Worm (Caenorhabditis elegans) whole organism, L3 larva: Measurements from ENCODE around the gene Y49F6B.19.

Source experiments
- R02D3.7 ChIP-seq: fragments of 150-350 bp; optimal IDR thresholded peaks from 2 replicates; lab custom pipeline; 2014; ENCODE audit warnings: missing biosample characterization, missing genetic modification characterization
- ZK546.5 ChIP-seq: sonication (generic microtip); optimal IDR thresholded peaks from 2 replicates; lab custom pipeline; 2017; ENCODE audit warnings: missing biosample characterization, missing genetic modification characterization
- aly-2 ChIP-seq: fragments of 150-350 bp; optimal IDR thresholded peaks from 2 replicates; lab custom pipeline; 2014; ENCODE audit warnings: missing biosample characterization, missing genetic modification characterization
- ama-1 ChIP-seq: fragments of 150-350 bp; optimal IDR thresholded peaks from 2 replicates; lab custom pipeline; 2018
- ceh-16 ChIP-seq: sonication (generic microtip); optimal IDR thresholded peaks from 2 replicates; lab custom pipeline; 2017; ENCODE audit warnings: missing biosample characterization, missing genetic modification characterization
- ceh-82 ChIP-seq: fragments of 150-350 bp; optimal IDR thresholded peaks from 2 replicates; lab custom pipeline; 2014; ENCODE audit warnings: missing biosample characterization, missing genetic modification characterization
- ceh-9 ChIP-seq: sonication (generic microtip); optimal IDR thresholded peaks from 2 replicates; lab custom pipeline; 2018; ENCODE audit warnings: missing biosample characterization, missing genetic modification characterization
- daf-12 ChIP-seq: fragments of 150-350 bp; optimal IDR thresholded peaks from 2 replicates; lab custom pipeline; 2014; ENCODE audit warnings: missing biosample characterization, missing genetic modification reagents, missing genetic modification characterization
- egl-27 ChIP-seq: sonication (generic microtip); optimal IDR thresholded peaks from 4 replicates; lab custom pipeline; 2017; ENCODE audit warnings: missing biosample characterization, missing genetic modification reagents, missing genetic modification characterization
- egl-5 ChIP-seq: fragments of 150-350 bp; optimal IDR thresholded peaks from 2 replicates; lab custom pipeline; 2017; ENCODE audit warnings: missing biosample characterization, missing genetic modification reagents, missing genetic modification characterization, inconsistent platforms
- elt-2 ChIP-seq: sonication (generic microtip); optimal IDR thresholded peaks from 2 replicates; lab custom pipeline; 2016; ENCODE audit warnings: missing genetic modification reagents, mild to moderate bottlenecking, missing genetic modification characterization, missing compliant biosample characterization
- elt-3 ChIP-seq, 3 experiments: fragments of 150-350 bp in 1 of 3; sonication (generic microtip) in 2 of 3; optimal IDR thresholded peaks; 2 replicates in 2 of 3; 4 replicates in 1 of 3; lab custom pipeline; 2014 to 2017; ENCODE audit warnings: missing biosample characterization in 3 of 3, missing genetic modification characterization in 3 of 3
- eor-1 ChIP-seq, 2 experiments: fragments of 150-350 bp; optimal IDR thresholded peaks; 2 replicates each; lab custom pipeline; 2014 to 2018; ENCODE audit warnings: missing biosample characterization in 2 of 2, missing genetic modification characterization in 2 of 2
- fkh-2 ChIP-seq: fragments of 150-350 bp; optimal IDR thresholded peaks from 2 replicates; lab custom pipeline; 2014; ENCODE audit warnings: missing biosample characterization, missing genetic modification reagents, missing genetic modification characterization
- fos-1 ChIP-seq: fragments of 150-350 bp; optimal IDR thresholded peaks from 2 replicates; lab custom pipeline; 2014; ENCODE audit warnings: missing biosample characterization, missing genetic modification characterization
- hmg-11 ChIP-seq: sonication (generic microtip); optimal IDR thresholded peaks from 2 replicates; lab custom pipeline; 2016; ENCODE audit warnings: missing genetic modification characterization, missing compliant biosample characterization
- jun-1 ChIP-seq: fragments of 150-350 bp; optimal IDR thresholded peaks from 2 replicates; lab custom pipeline; 2014; ENCODE audit warnings: missing biosample characterization, missing genetic modification reagents, missing genetic modification characterization
- lin-15B ChIP-seq: fragments of 150-350 bp; optimal IDR thresholded peaks from 2 replicates; lab custom pipeline; 2014; ENCODE audit warnings: missing biosample characterization, missing genetic modification characterization
- lin-39 ChIP-seq: fragments of 150-350 bp; optimal IDR thresholded peaks from 2 replicates; lab custom pipeline; 2018; ENCODE audit warnings: missing biosample characterization, missing genetic modification reagents, missing genetic modification characterization
- lsy-12 ChIP-seq: sonication (generic microtip); optimal IDR thresholded peaks from 2 replicates; lab custom pipeline; 2016; ENCODE audit warnings: mild to moderate bottlenecking, missing genetic modification characterization, missing compliant biosample characterization
- mdl-1 ChIP-seq: fragments of 150-350 bp; optimal IDR thresholded peaks from 2 replicates; lab custom pipeline; 2014; ENCODE audit warnings: missing biosample characterization, missing genetic modification characterization
- mml-1 ChIP-seq: fragments of 150-350 bp; sonication (generic microtip); optimal IDR thresholded peaks from 3 replicates; lab custom pipeline; 2014; ENCODE audit warnings: missing biosample characterization, missing genetic modification characterization
- nfya-1 ChIP-seq: sonication (generic microtip); optimal IDR thresholded peaks from 2 replicates; lab custom pipeline; 2017; ENCODE audit warnings: missing genetic modification characterization, mild to moderate bottlenecking, missing compliant biosample characterization, antibody characterized with exemption, moderate library complexity; ENCODE audit not compliant: insufficient read depth
- nhr-11 ChIP-seq: fragments of 150-350 bp; optimal IDR thresholded peaks from 2 replicates; lab custom pipeline; 2014; ENCODE audit warnings: missing biosample characterization, missing genetic modification characterization
- nhr-12 ChIP-seq: fragments of 150-350 bp; optimal IDR thresholded peaks from 2 replicates; lab custom pipeline; 2014; ENCODE audit warnings: missing biosample characterization, missing genetic modification characterization
- nhr-23 ChIP-seq: fragments of 150-350 bp; optimal IDR thresholded peaks from 2 replicates; lab custom pipeline; 2014; ENCODE audit warnings: missing biosample characterization, missing genetic modification reagents, missing genetic modification characterization
- nhr-237 ChIP-seq: fragments of 150-350 bp; optimal IDR thresholded peaks from 2 replicates; lab custom pipeline; 2014; ENCODE audit warnings: missing biosample characterization, missing genetic modification characterization
- nhr-25 ChIP-seq: sonication (generic microtip); optimal IDR thresholded peaks from 2 replicates; lab custom pipeline; 2017; ENCODE audit warnings: missing biosample characterization, missing genetic modification characterization
- nhr-28 ChIP-seq: fragments of 150-350 bp; optimal IDR thresholded peaks from 2 replicates; lab custom pipeline; 2014; ENCODE audit warnings: missing biosample characterization, missing genetic modification characterization
- nhr-43 ChIP-seq: sonication (generic microtip); optimal IDR thresholded peaks from 2 replicates; lab custom pipeline; 2016; ENCODE audit warnings: mild to moderate bottlenecking, missing genetic modification characterization, missing compliant biosample characterization; ENCODE audit not compliant: poor library complexity, severe bottlenecking
- nhr-67 ChIP-seq: fragments of 150-350 bp; optimal IDR thresholded peaks from 2 replicates; lab custom pipeline; 2014; ENCODE audit warnings: missing biosample characterization, missing genetic modification characterization
- nhr-77 ChIP-seq: fragments of 150-350 bp; optimal IDR thresholded peaks from 2 replicates; lab custom pipeline; 2014; ENCODE audit warnings: missing biosample characterization, missing genetic modification characterization
- pha-4 ChIP-seq: fragments of 150-350 bp; optimal IDR thresholded peaks from 2 replicates; lab custom pipeline; 2014; ENCODE audit warnings: missing biosample characterization, missing genetic modification reagents, missing genetic modification characterization
- pqm-1 ChIP-seq: fragments of 150-350 bp; optimal IDR thresholded peaks from 2 replicates; lab custom pipeline; 2017; ENCODE audit warnings: missing biosample characterization, missing genetic modification characterization, inconsistent platforms
- sea-2 ChIP-seq: fragments of 150-350 bp; sonication (generic microtip); optimal IDR thresholded peaks from 4 replicates; lab custom pipeline; 2014; ENCODE audit warnings: missing biosample characterization, missing genetic modification reagents, missing genetic modification characterization
- skn-1 ChIP-seq: fragments of 150-350 bp; optimal IDR thresholded peaks from 2 replicates; lab custom pipeline; 2014; ENCODE audit warnings: missing biosample characterization, missing genetic modification characterization
- snpc-4 ChIP-seq: fragments of 150-350 bp; optimal IDR thresholded peaks from 2 replicates; lab custom pipeline; 2014; ENCODE audit warnings: missing biosample characterization, missing genetic modification characterization
- tbx-2 ChIP-seq: sonication (generic microtip); optimal IDR thresholded peaks from 2 replicates; lab custom pipeline; 2016; ENCODE audit warnings: mild to moderate bottlenecking, missing genetic modification characterization, missing compliant biosample characterization
- unc-39 ChIP-seq: sonication (generic microtip); optimal IDR thresholded peaks from 4 replicates; lab custom pipeline; 2017; ENCODE audit warnings: missing biosample characterization, missing genetic modification characterization
- unc-62 ChIP-seq: fragments of 150-350 bp; sonication (generic microtip); optimal IDR thresholded peaks from 4 replicates; lab custom pipeline; 2014; ENCODE audit warnings: missing biosample characterization, missing genetic modification reagents, missing genetic modification characterization
- zag-1 ChIP-seq: fragments of 150-350 bp; optimal IDR thresholded peaks from 2 replicates; lab custom pipeline; 2014; ENCODE audit warnings: missing biosample characterization, missing genetic modification characterization
- ztf-11 ChIP-seq: fragments of 150-350 bp; optimal IDR thresholded peaks from 2 replicates; lab custom pipeline; 2014; ENCODE audit warnings: missing biosample characterization, missing genetic modification characterization
- ztf-4 ChIP-seq: fragments of 150-350 bp; optimal IDR thresholded peaks from 2 replicates; lab custom pipeline; 2014; ENCODE audit warnings: missing biosample characterization, missing genetic modification characterization

Gene Y49F6B.19

DNA sequence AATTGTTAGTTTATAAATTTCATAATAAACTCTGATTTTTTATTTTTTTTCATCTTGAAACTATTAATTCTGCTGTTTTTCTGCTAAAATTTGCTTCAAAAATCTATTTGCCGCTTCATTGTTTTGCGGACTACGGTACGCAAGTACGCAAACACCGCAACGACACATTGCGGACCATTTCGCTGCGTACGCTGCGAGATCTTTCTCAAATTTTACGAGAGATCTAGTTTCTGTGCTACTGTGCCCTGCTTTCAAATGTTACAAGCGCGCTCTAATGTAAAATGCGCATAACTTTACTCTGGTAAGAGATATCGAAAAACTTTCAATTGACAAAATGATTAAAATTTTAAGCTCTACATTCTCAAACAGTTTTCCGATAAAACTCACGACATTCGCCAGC is 11.4 kb upstream of the Y49F6B.19 start:
- peak; percentile 70 for TF ChIP-seq nhr-23
- peak; percentile 2 for TF ChIP-seq snpc-4 (tag; lab: Kevin White, UChicago)
- TF ChIP-seq nhr-43 (tag; lab: Kevin White, UChicago), result peak; percentile 33
- peak; percentile 49 for TF ChIP-seq pha-4
- TF ChIP-seq lin-15B, result peak; percentile 83
- TF ChIP-seq nfya-1, result peak; percentile 75
- peak; percentile 14 for TF ChIP-seq R02D3.7 (tag; lab: Kevin White, UChicago)
- TF ChIP-seq nhr-11 (tag; lab: Kevin White, UChicago), result peak; percentile 42
- peak; percentile 52 for TF ChIP-seq lin-39 (tag; lab: Kevin White, UChicago)

DNA sequence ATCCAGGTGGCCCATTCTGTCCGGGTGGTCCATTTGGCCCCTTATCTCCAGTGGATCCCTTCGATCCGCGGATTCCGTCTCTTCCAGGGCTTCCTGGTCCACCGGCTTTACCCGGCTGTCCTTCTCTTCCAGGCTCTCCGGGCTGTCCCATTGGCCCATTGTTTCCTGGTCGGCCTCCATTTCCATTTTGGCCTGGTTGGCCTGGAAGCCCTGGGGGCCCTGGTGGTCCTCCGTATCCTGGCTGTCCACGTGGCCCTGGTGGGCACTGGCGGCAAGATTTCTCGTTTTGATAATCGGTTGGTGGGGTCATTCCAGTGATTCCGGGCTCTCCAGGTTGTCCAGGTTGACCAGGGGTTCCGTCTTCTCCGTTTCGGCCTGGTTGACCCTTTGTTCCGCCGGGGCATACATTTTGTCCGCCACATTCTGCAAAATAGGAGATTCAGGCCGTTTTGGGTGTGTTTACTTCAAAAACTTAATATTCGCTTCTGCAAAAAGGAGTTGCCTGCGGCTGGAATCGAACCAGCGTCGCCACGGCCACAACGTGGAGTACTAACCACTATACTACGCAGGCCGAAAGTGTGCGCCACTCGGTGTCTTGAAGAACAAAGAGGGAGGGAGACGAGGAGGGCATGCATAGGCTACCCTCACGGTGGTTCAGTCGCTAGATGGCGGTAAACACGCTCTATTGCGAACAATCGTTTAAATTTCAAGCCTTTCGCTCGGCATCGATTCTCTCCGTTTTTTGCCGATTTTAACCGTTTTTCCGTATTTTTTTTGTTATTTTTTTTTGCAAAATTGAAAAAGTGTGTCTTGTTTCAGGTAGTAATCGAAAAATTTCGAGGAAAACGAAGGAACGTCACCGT is 9.1 kb upstream of the Y49F6B.19 start, which contains the start of gene W09G10.9:
Gene W09G10.9, plus strand, starts transcription at position 813 of the 863 bp plus-strand sequence.
- TF ChIP-seq elt-2 (tag; lab: Kevin White, UChicago) (peak; percentile 42), ceh-9 (tag; lab: Kevin White, UChicago) (no peak), nhr-23 (peak; percentile 40), hmg-11 (peak; percentile 79), lin-39 (tag; lab: Kevin White, UChicago) (peak; percentile 31), tbx-2 (no peak), mml-1 (tag; lab: Kevin White, UChicago) (no peak), egl-27 (no peak), nhr-28 (tag; lab: Kevin White, UChicago) (no peak), nhr-43 (tag; lab: Kevin White, UChicago) (peak; percentile 38), lin-15B (peak; percentile 73), lsy-12 (tag; lab: Kevin White, UChicago) (peak; percentile 4), ztf-11 (tag; lab: Kevin White, UChicago) (no peak), ceh-82 (tag; lab: Kevin White, UChicago) (no peak), daf-12 (tag; lab: Kevin White, UChicago) (no peak), nhr-25 (peak; percentile 3), skn-1 (tag; lab: Kevin White, UChicago) (peak; percentile 27), snpc-4 (tag; lab: Kevin White, UChicago) (peak; percentile 25), pha-4 (peak; percentile 30), nfya-1 (peak; percentile 45), pqm-1 (tag; lab: Kevin White, UChicago) (peak; percentile 8)

DNA sequence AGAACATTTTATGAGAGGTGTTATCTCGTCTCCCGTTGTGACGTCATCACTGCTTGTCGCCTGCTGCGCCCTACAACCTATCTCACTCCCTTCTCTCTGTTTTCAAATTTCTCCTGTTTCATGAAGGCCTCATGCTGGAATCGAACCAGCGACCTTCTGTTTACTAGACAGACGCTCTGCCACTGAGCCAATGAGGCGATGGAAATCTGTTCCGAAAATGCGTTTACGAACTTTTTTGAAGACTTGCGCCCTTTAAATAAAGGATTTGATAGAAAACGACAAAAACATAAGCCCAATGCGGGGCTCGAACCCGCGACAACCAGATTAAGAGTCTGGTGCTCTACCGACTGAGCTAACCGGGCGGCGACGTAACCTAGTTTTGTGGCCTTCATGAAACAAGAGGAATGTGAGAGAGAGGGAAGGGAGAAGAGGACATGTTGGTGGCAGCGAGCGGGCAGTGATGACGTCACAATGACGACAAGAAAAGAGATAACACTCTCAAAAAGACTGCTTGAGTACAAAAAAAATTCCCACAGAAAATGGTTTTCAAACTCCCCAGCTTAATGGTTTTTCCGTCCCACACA is 6.9 kb upstream of the Y49F6B.19 start, which contains the start of gene clec-126:
Gene clec-126, plus strand, starts transcription at position 534 of the 584 bp plus-strand sequence.
- peak; percentile 55 for TF ChIP-seq ama-1 (lab: Kevin White, UChicago)
- peak; percentile 49 for TF ChIP-seq ztf-4 (tag; lab: Kevin White, UChicago)
- TF ChIP-seq ZK546.5 (tag; lab: Kevin White, UChicago), result no peak
- TF ChIP-seq sea-2, result no peak
- TF ChIP-seq lin-39 (tag; lab: Kevin White, UChicago), result peak; percentile 76
- TF ChIP-seq unc-39, result no peak
- peak; percentile 21 for TF ChIP-seq pqm-1 (tag; lab: Kevin White, UChicago)
- no peak for TF ChIP-seq ceh-9 (tag; lab: Kevin White, UChicago)
- no peak for TF ChIP-seq nhr-237 (tag; lab: Kevin White, UChicago)
- peak; percentile 76 for TF ChIP-seq nhr-25
- TF ChIP-seq ceh-16 (tag; lab: Kevin White, UChicago), result peak; percentile 61
- peak; percentile 51 for TF ChIP-seq lin-15B
- TF ChIP-seq aly-2 (tag; lab: Kevin White, UChicago), result no peak
- peak; percentile 39 for TF ChIP-seq nhr-43 (tag; lab: Kevin White, UChicago)
- TF ChIP-seq hmg-11, result peak; percentile 71
- no peak for TF ChIP-seq mdl-1
- TF ChIP-seq ceh-82 (tag; lab: Kevin White, UChicago), result peak; percentile 19
- peak; percentile 59 for TF ChIP-seq pha-4
- TF ChIP-seq elt-2 (tag; lab: Kevin White, UChicago), result peak; percentile 78
- TF ChIP-seq mml-1 (tag; lab: Kevin White, UChicago), result no peak
- TF ChIP-seq nhr-12 (tag; lab: Kevin White, UChicago), result no peak
- TF ChIP-seq snpc-4 (tag; lab: Kevin White, UChicago), result peak; percentile 29
- peak; percentile 21 for TF ChIP-seq skn-1 (tag; lab: Kevin White, UChicago)
- TF ChIP-seq fos-1 (tag; lab: Kevin White, UChicago), result no peak
- TF ChIP-seq R02D3.7 (tag; lab: Kevin White, UChicago), result peak; percentile 17
- TF ChIP-seq lsy-12 (tag; lab: Kevin White, UChicago), result peak; percentile 79
- no peak for TF ChIP-seq zag-1 (tag; lab: Kevin White, UChicago)
- TF ChIP-seq fkh-2, result no peak
- TF ChIP-seq eor-1 (tag; optimal IDR thresholded peaks at IDR 0.05; lab: Kevin White, UChicago), result no peak
- peak; percentile 45 for TF ChIP-seq nhr-23
- TF ChIP-seq nfya-1, result peak; percentile 87
- TF ChIP-seq nhr-28 (tag; lab: Kevin White, UChicago), result no peak
- TF ChIP-seq unc-62 (GFP tag; lab: Kevin White, UChicago), result no peak
- TF ChIP-seq jun-1 (tag; lab: Kevin White, UChicago), result peak; percentile 58
- TF ChIP-seq nhr-77, result no peak
- peak in 1 of 3 experiments; percentile 10 for TF ChIP-seq elt-3 (tag; optimal IDR thresholded peaks at IDR 0.05; lab: Kevin White, UChicago)
- peak; percentile 69 for TF ChIP-seq tbx-2
- TF ChIP-seq egl-5 (tag; lab: Kevin White, UChicago), result peak; percentile 70
- TF ChIP-seq nhr-67 (tag; lab: Kevin White, UChicago), result no peak
- no peak for TF ChIP-seq daf-12 (tag; lab: Kevin White, UChicago)
